Comparison of ENCODE assay signal across 5 worm cellular contexts in the genomic region with DNA sequence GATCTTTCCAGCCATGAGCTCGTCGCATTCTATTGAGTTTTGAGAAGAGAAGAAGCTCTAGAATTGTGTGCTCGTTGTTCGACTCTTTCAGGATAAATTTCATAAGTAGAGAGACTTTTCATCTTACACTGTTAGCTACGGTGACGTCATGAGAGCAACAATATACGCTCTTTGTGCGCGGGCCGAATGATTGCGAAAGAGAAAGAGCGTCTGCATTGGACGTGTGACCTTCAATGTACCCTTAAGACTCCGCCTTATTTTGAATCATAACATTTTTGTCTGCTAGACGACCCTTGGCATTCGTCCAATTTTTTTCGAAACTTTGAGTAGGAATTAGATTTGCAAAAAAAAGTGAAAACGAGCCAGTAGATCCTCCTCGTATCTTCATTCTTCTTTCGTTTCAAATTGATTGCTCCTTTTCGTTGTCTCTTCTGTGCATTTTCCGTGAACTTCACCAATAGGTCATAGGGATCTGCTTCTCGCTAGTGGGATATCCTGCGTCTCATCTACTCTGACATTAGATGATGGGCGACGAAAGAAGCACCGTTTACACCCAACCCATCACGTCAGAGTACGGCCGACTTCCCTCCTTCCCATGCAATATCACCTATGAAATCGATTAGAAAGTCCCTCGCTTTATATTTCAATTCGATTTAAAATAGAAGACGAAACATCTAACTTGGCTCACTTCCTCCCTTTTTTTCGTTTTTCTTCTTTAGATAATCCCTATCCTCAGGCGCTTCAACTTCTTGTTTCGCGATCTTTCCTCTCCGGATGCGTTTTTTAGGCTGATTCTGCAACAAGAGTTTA.
TF ChIP-seq lines count a peak whose summit lies in the region.

No protein-coding gene starts in this region.

TF ChIP-seq in whole organism, L1 larva, 84 proteins besides CTCF, POLR2A, EP300 and RAD21 (continued from another document and continues in another):
- TF ChIP-seq irx-1 (tag; optimal IDR thresholded peaks at IDR 0.05; lab: Kevin White, UChicago): peak; percentile 33
- peak; percentile 46 for TF ChIP-seq nhr-47 (tag; optimal IDR thresholded peaks at IDR 0.05; lab: Kevin White, UChicago)
- TF ChIP-seq sptf-1 (tag; optimal IDR thresholded peaks at IDR 0.05; lab: Kevin White, UChicago): no peak
- TF ChIP-seq dpl-1 (GFP tag; optimal IDR thresholded peaks at IDR 0.05; lab: Kevin White, UChicago): peak in 2 of 3 experiments; percentile 8 to 16
- TF ChIP-seq nhr-19 (GFP tag; conservative IDR thresholded peaks at IDR 0.05; lab: Robert Waterston, UW): peak; percentile 73
- 0 out of 2 replicates have a peak, but pooled peaks have one; percentile 25 for TF ChIP-seq ceh-88 (GFP tag; IDR thresholded peaks at IDR 0.05; lab: Robert Waterston, UW)
- TF ChIP-seq mdl-1 (tag; optimal IDR thresholded peaks at IDR 0.05; lab: Kevin White, UChicago): peak in 1 of 2 experiments; percentile 51
- TF ChIP-seq fkh-10 (GFP tag; optimal IDR thresholded peaks at IDR 0.05; lab: Kevin White, UChicago): peak; percentile 66
- no peak for TF ChIP-seq snpc-4 (tag; optimal IDR thresholded peaks at IDR 0.05; lab: Kevin White, UChicago)
- TF ChIP-seq lin-14 (GFP tag; optimal IDR thresholded peaks at IDR 0.05; lab: Kevin White, UChicago): peak; percentile 83
- peak; percentile 42 for TF ChIP-seq xbp-1 (tag; optimal IDR thresholded peaks at IDR 0.05; lab: Kevin White, UChicago)
- peak; percentile 50 for TF ChIP-seq lin-13 (GFP tag; optimal IDR thresholded peaks at IDR 0.05; lab: Kevin White, UChicago)
- no peak for TF ChIP-seq lin-15B (tag; optimal IDR thresholded peaks at IDR 0.05; lab: Kevin White, UChicago)
- no peak for TF ChIP-seq nhr-12 (tag; optimal IDR thresholded peaks at IDR 0.05; lab: Kevin White, UChicago)
- TF ChIP-seq lin-35 (GFP tag; optimal IDR thresholded peaks at IDR 0.05; lab: Kevin White, UChicago): peak in 1 of 2 experiments; percentile 31
- peak; percentile 43 for TF ChIP-seq snu-23 (GFP tag; optimal IDR thresholded peaks at IDR 0.05; lab: Kevin White, UChicago)
- peak; percentile 31 for TF ChIP-seq nhr-85 (tag; lab: Kevin White, UChicago)
- TF ChIP-seq zip-4 (GFP tag; optimal IDR thresholded peaks at IDR 0.05; lab: Kevin White, UChicago): peak; percentile 64
- no peak for TF ChIP-seq ces-1 (GFP tag; optimal IDR thresholded peaks at IDR 0.05; lab: Kevin White, UChicago)
- TF ChIP-seq lsy-2 (tag; optimal IDR thresholded peaks at IDR 0.05; lab: Kevin White, UChicago): peak in 1 of 2 experiments; percentile 51
- TF ChIP-seq dsc-1 (tag; optimal IDR thresholded peaks at IDR 0.05; lab: Kevin White, UChicago): peak; percentile 5
- peak; percentile 75 for TF ChIP-seq skn-1 (tag; optimal IDR thresholded peaks at IDR 0.05; lab: Kevin White, UChicago)

TF ChIP-seq in whole organism, L2 larva, 48 proteins besides CTCF, POLR2A, EP300 and RAD21 (continued from another document and continues in another):
- peak; percentile 83 for TF ChIP-seq nhr-129 (tag; optimal IDR thresholded peaks at IDR 0.05; lab: Kevin White, UChicago)
- TF ChIP-seq elt-3 (tag; optimal IDR thresholded peaks at IDR 0.05; lab: Kevin White, UChicago): no peak
- TF ChIP-seq blmp-1 (tag; optimal IDR thresholded peaks at IDR 0.05; lab: Kevin White, UChicago; ENCODE audit: insufficient read depth): no peak
- TF ChIP-seq fos-1 (tag; optimal IDR thresholded peaks at IDR 0.05; lab: Kevin White, UChicago): peak; percentile 10
- no peak for TF ChIP-seq nhr-23 (tag; optimal IDR thresholded peaks at IDR 0.05; lab: Kevin White, UChicago)
- no peak for TF ChIP-seq nhr-12 (tag; optimal IDR thresholded peaks at IDR 0.05; lab: Kevin White, UChicago)
- TF ChIP-seq nhr-6 (tag; optimal IDR thresholded peaks at IDR 0.05; lab: Kevin White, UChicago): peak; percentile 40
- TF ChIP-seq lin-13 (GFP tag; optimal IDR thresholded peaks at IDR 0.05; lab: Kevin White, UChicago): peak; percentile 27
- TF ChIP-seq unc-39 (tag; optimal IDR thresholded peaks at IDR 0.05; lab: Kevin White, UChicago): no peak
- no peak for TF ChIP-seq lin-39 (tag; optimal IDR thresholded peaks at IDR 0.05; lab: Kevin White, UChicago)
- no peak for TF ChIP-seq ceh-82 (tag; optimal IDR thresholded peaks at IDR 0.05; lab: Kevin White, UChicago)
- no peak for TF ChIP-seq dmd-4 (tag; optimal IDR thresholded peaks at IDR 0.05; lab: Kevin White, UChicago)
- no peak for TF ChIP-seq snpc-4 (tag; optimal IDR thresholded peaks at IDR 0.05; lab: Kevin White, UChicago)
- peak in 1 of 2 experiments; percentile 50 for TF ChIP-seq lsy-2 (tag; optimal IDR thresholded peaks at IDR 0.05; lab: Kevin White, UChicago)
- TF ChIP-seq mdl-1 (tag; optimal IDR thresholded peaks at IDR 0.05; lab: Kevin White, UChicago): peak in 1 of 2 experiments; percentile 9
- TF ChIP-seq nhr-10 (tag; optimal IDR thresholded peaks at IDR 0.05; lab: Kevin White, UChicago): no peak
- TF ChIP-seq mbf-1 (tag; optimal IDR thresholded peaks at IDR 0.05; lab: Kevin White, UChicago): no peak
- peak; percentile 89 for TF ChIP-seq sma-9 (GFP tag; optimal IDR thresholded peaks at IDR 0.05; lab: Kevin White, UChicago)
- no peak for TF ChIP-seq sma-9 (tag; optimal IDR thresholded peaks at IDR 0.05; lab: Kevin White, UChicago)
- no peak for TF ChIP-seq skn-1 (tag; optimal IDR thresholded peaks at IDR 0.05; lab: Kevin White, UChicago)
- no peak for TF ChIP-seq nhr-11 (tag; optimal IDR thresholded peaks at IDR 0.05; lab: Kevin White, UChicago)
- TF ChIP-seq unc-55 (GFP tag; optimal IDR thresholded peaks at IDR 0.05; lab: Kevin White, UChicago): peak; percentile 61
- TF ChIP-seq crh-2 (tag; optimal IDR thresholded peaks at IDR 0.05; lab: Kevin White, UChicago): peak; percentile 51
- TF ChIP-seq Y55F3AM.14 (GFP tag; optimal IDR thresholded peaks at IDR 0.05; lab: Kevin White, UChicago): no peak
- TF ChIP-seq elt-1 (tag; optimal IDR thresholded peaks at IDR 0.05; lab: Kevin White, UChicago): no peak
- TF ChIP-seq ZK546.5 (tag; optimal IDR thresholded peaks at IDR 0.05; lab: Kevin White, UChicago): no peak

TF ChIP-seq in whole organism, L3 larva, 47 proteins besides CTCF, POLR2A, EP300 and RAD21 (continued from another document):
- TF ChIP-seq ceh-16 (tag; optimal IDR thresholded peaks at IDR 0.05; lab: Kevin White, UChicago): no peak
- peak; percentile 60 for TF ChIP-seq sea-2 (GFP tag; optimal IDR thresholded peaks at IDR 0.05; lab: Kevin White, UChicago)
- peak; percentile 61 for TF ChIP-seq nfya-1 (tag; optimal IDR thresholded peaks at IDR 0.05; lab: Kevin White, UChicago; ENCODE audit: insufficient read depth)
- peak; percentile 32 for TF ChIP-seq lin-39 (tag; optimal IDR thresholded peaks at IDR 0.05; lab: Kevin White, UChicago)
- TF ChIP-seq nhr-28 (tag; optimal IDR thresholded peaks at IDR 0.05; lab: Kevin White, UChicago): no peak
- no peak for TF ChIP-seq mml-1 (tag; optimal IDR thresholded peaks at IDR 0.05; lab: Kevin White, UChicago)
- TF ChIP-seq jun-1 (tag; optimal IDR thresholded peaks at IDR 0.05; lab: Kevin White, UChicago): no peak

TF ChIP-seq in whole organism, L4 larva, 104 proteins besides CTCF, POLR2A, EP300 and RAD21 (continued from another document and continues in another):
- no peak for TF ChIP-seq daf-16 (GFP tag; optimal IDR thresholded peaks at IDR 0.05; lab: Kevin White, UChicago)
- no peak for TF ChIP-seq daf-16 (tag; optimal IDR thresholded peaks at IDR 0.05; lab: Kevin White, UChicago)
- peak; percentile 31 for TF ChIP-seq mes-2 (tag; optimal IDR thresholded peaks at IDR 0.05; lab: Kevin White, UChicago; ENCODE audit: poor library complexity, severe bottlenecking)
- TF ChIP-seq ceh-62 (tag; optimal IDR thresholded peaks at IDR 0.05; lab: Kevin White, UChicago): no peak
- no peak for TF ChIP-seq set-16 (GFP tag; IDR thresholded peaks at IDR 0.05; lab: Robert Waterston, UW)
- TF ChIP-seq lsy-2 (tag; optimal IDR thresholded peaks at IDR 0.05; lab: Kevin White, UChicago): peak in 1 of 2 experiments; percentile 72
- peak; percentile 31 for TF ChIP-seq nhr-11 (tag; optimal IDR thresholded peaks at IDR 0.05; lab: Kevin White, UChicago)
- TF ChIP-seq lim-7 (GFP tag; IDR thresholded peaks at IDR 0.05; lab: Robert Waterston, UW): peak; percentile 56; the same call in 1 of the 2 replicates
- TF ChIP-seq lin-1 (GFP tag; IDR thresholded peaks at IDR 0.05; lab: Robert Waterston, UW): no peak
- no peak for TF ChIP-seq T26A8.4 (GFP tag; IDR thresholded peaks at IDR 0.05; lab: Robert Waterston, UW)
- no peak for TF ChIP-seq nhr-25 (tag; optimal IDR thresholded peaks at IDR 0.05; lab: Kevin White, UChicago; ENCODE audit: borderline replicate concordance, insufficient read depth)
- TF ChIP-seq daf-19 (GFP tag; conservative IDR thresholded peaks at IDR 0.05; lab: Robert Waterston, UW): no peak
- TF ChIP-seq hlh-30 (tag; optimal IDR thresholded peaks at IDR 0.05; lab: Kevin White, UChicago; ENCODE audit: insufficient read depth): peak; percentile 73
- TF ChIP-seq egl-27 (tag; optimal IDR thresholded peaks at IDR 0.05; lab: Kevin White, UChicago): no peak
- no peak for TF ChIP-seq D1046.2 (GFP tag; IDR thresholded peaks at IDR 0.05; lab: Robert Waterston, UW)
- TF ChIP-seq madf-5 (GFP tag; IDR thresholded peaks at IDR 0.05; lab: Robert Waterston, UW): no peak
- TF ChIP-seq vab-7 (GFP tag; IDR thresholded peaks at IDR 0.05; lab: Robert Waterston, UW): no peak
- no peak for TF ChIP-seq pqm-1 (tag; optimal IDR thresholded peaks at IDR 0.05; lab: Kevin White, UChicago)
- TF ChIP-seq ceh-44 (GFP tag; IDR thresholded peaks at IDR 0.05; lab: Robert Waterston, UW): no peak
- no peak for TF ChIP-seq lin-15B (tag; optimal IDR thresholded peaks at IDR 0.05; lab: Kevin White, UChicago)
- no peak for TF ChIP-seq F37D6.2 (tag; optimal IDR thresholded peaks at IDR 0.05; lab: Kevin White, UChicago)
- no peak for TF ChIP-seq Y105C5A.15 (GFP tag; IDR thresholded peaks at IDR 0.05; lab: Robert Waterston, UW)
- no peak for TF ChIP-seq F44E2.7 (GFP tag; IDR thresholded peaks at IDR 0.05; lab: Robert Waterston, UW)
- no peak for TF ChIP-seq jun-1 (tag; optimal IDR thresholded peaks at IDR 0.05; lab: Kevin White, UChicago)
- peak; percentile 5 for TF ChIP-seq dpl-1 (GFP tag; optimal IDR thresholded peaks at IDR 0.05; lab: Kevin White, UChicago)
- TF ChIP-seq ama-1 (optimal IDR thresholded peaks at IDR 0.05; lab: Kevin White, UChicago): no peak
- TF ChIP-seq ztf-11 (tag; optimal IDR thresholded peaks at IDR 0.05; lab: Kevin White, UChicago): no peak
- no peak for TF ChIP-seq saeg-2 (GFP tag; IDR thresholded peaks at IDR 0.05; lab: Robert Waterston, UW)
- no peak for TF ChIP-seq zfp-2 (tag; optimal IDR thresholded peaks at IDR 0.05; lab: Kevin White, UChicago)
- no peak for TF ChIP-seq ztf-7 (tag; optimal IDR thresholded peaks at IDR 0.05; lab: Kevin White, UChicago)
- no peak for TF ChIP-seq R02D3.7 (tag; optimal IDR thresholded peaks at IDR 0.05; lab: Kevin White, UChicago)
- no peak for TF ChIP-seq nhr-41 (GFP tag; IDR thresholded peaks at IDR 0.05; lab: Robert Waterston, UW)
- no peak for TF ChIP-seq attf-4 (tag; optimal IDR thresholded peaks at IDR 0.05; lab: Kevin White, UChicago)
- TF ChIP-seq ceh-20 (GFP tag; IDR thresholded peaks at IDR 0.05; lab: Robert Waterston, UW): peak; percentile 45; the same call in 1 of the 2 replicates
- TF ChIP-seq dmd-6 (GFP tag; IDR thresholded peaks at IDR 0.05; lab: Robert Waterston, UW): peak; percentile 31
- peak; percentile 44; the same call in 1 of the 2 replicates for TF ChIP-seq ctbp-1 (GFP tag; IDR thresholded peaks at IDR 0.05; lab: Robert Waterston, UW)
- no peak for TF ChIP-seq tag-97 (GFP tag; IDR thresholded peaks at IDR 0.05; lab: Robert Waterston, UW)

TF ChIP-seq in whole organism, young adult, 124 proteins besides CTCF, POLR2A, EP300 and RAD21 (continued from another document):
- TF ChIP-seq rcor-1 (GFP tag; IDR thresholded peaks at IDR 0.05; lab: Robert Waterston, UW): no peak
- TF ChIP-seq dpff-1 (tag; optimal IDR thresholded peaks at IDR 0.05; lab: Kevin White, UChicago): no peak
- TF ChIP-seq lin-54 (GFP tag; optimal IDR thresholded peaks at IDR 0.05; lab: Kevin White, UChicago): no peak
- no peak for TF ChIP-seq nhr-80 (tag; optimal IDR thresholded peaks at IDR 0.05; lab: Kevin White, UChicago)
- no peak for TF ChIP-seq F49E8.2 (tag; optimal IDR thresholded peaks at IDR 0.05; lab: Kevin White, UChicago; ENCODE audit: insufficient read depth)
- TF ChIP-seq repo-1 (tag; optimal IDR thresholded peaks at IDR 0.05; lab: Kevin White, UChicago): no peak
- TF ChIP-seq ceh-40 (GFP tag; IDR thresholded peaks at IDR 0.05; lab: Robert Waterston, UW): no peak
- no peak for TF ChIP-seq nfya-2 (GFP tag; IDR thresholded peaks at IDR 0.05; lab: Robert Waterston, UW)
- no peak for TF ChIP-seq bed-2 (GFP tag; IDR thresholded peaks at IDR 0.05; lab: Robert Waterston, UW)
- TF ChIP-seq tlf-1 (GFP tag; optimal IDR thresholded peaks at IDR 0.05; lab: Kevin White, UChicago): no peak
- TF ChIP-seq fkh-3 (tag; optimal IDR thresholded peaks at IDR 0.05; lab: Kevin White, UChicago): no peak
- no peak for TF ChIP-seq snpc-1.1 (tag; optimal IDR thresholded peaks at IDR 0.05; lab: Kevin White, UChicago; ENCODE audit: insufficient read depth)
- TF ChIP-seq ztf-26 (tag; optimal IDR thresholded peaks at IDR 0.05; lab: Kevin White, UChicago): no peak
- no peak for TF ChIP-seq nhr-90 (tag; optimal IDR thresholded peaks at IDR 0.05; lab: Kevin White, UChicago)
- no peak for TF ChIP-seq snpc-3.4 (tag; optimal IDR thresholded peaks at IDR 0.05; lab: Kevin White, UChicago)
- no peak for TF ChIP-seq attf-5 (GFP tag; optimal IDR thresholded peaks at IDR 0.05; lab: Kevin White, UChicago)
